Fruit fly (Drosophila melanogaster) whole organism, adult: ENCODE measurements around the gene mus101.

Experiments
- CG12768 ChIP-seq: fragments of 200-800 bp; sonication (Bioruptor generic); optimal IDR thresholded peaks from 2 replicates; lab custom pipeline; 2017; ENCODE audit warnings: missing biosample characterization, missing genetic modification characterization, mild to moderate bottlenecking, moderate library complexity, missing genetic modification reagents
- CG7045 ChIP-seq: fragments of 200-800 bp; sonication (Bioruptor generic); optimal IDR thresholded peaks from 2 replicates; lab custom pipeline; 2017; ENCODE audit warnings: missing biosample characterization, mild to moderate bottlenecking, missing genetic modification characterization
- CG7101 ChIP-seq: fragments of 200-800 bp; sonication (Bioruptor generic); optimal IDR thresholded peaks from 2 replicates; lab custom pipeline; 2018; ENCODE audit warnings: missing biosample characterization, mild to moderate bottlenecking, missing genetic modification characterization, moderate library complexity
- Clk ChIP-seq: fragments of 200-800 bp; sonication (Bioruptor generic); optimal IDR thresholded peaks from 2 replicates; lab custom pipeline; 2017; ENCODE audit warnings: missing biosample characterization, missing genetic modification characterization
- Crg-1 ChIP-seq: fragments of 200-800 bp; sonication (Bioruptor generic); optimal IDR thresholded peaks from 2 replicates; lab custom pipeline; 2016; ENCODE audit warnings: missing biosample characterization, missing genetic modification characterization
- Hr96 ChIP-seq: fragments of 200-800 bp; sonication (Bioruptor generic); optimal IDR thresholded peaks from 2 replicates; lab custom pipeline; 2016; ENCODE audit warnings: missing biosample characterization, missing genetic modification characterization
- Mnt ChIP-seq: fragments of 200-800 bp; sonication (Bioruptor generic); optimal IDR thresholded peaks from 2 replicates; lab custom pipeline; 2016; ENCODE audit warnings: missing biosample characterization, mild to moderate bottlenecking, missing genetic modification characterization
- cnc ChIP-seq, 2 experiments: fragments of >200 bp; optimal IDR thresholded peaks; 2 replicates each; lab custom pipeline; 2017
- kay ChIP-seq: fragments of 200-800 bp; sonication (Bioruptor generic); peaks from one replicate; lab custom pipeline; 2016; ENCODE audit warnings: missing biosample characterization, missing genetic modification characterization, borderline replicate concordance
- ovo ChIP-seq: fragments of 200-800 bp; sonication (Bioruptor generic); optimal IDR thresholded peaks from 2 replicates; lab custom pipeline; 2016; ENCODE audit warnings: missing biosample characterization, missing genetic modification characterization
- toe ChIP-seq: fragments of 200-800 bp; sonication (Bioruptor generic); optimal IDR thresholded peaks from 2 replicates; lab custom pipeline; 2016; ENCODE audit warnings: missing biosample characterization, missing genetic modification characterization

DNA sequence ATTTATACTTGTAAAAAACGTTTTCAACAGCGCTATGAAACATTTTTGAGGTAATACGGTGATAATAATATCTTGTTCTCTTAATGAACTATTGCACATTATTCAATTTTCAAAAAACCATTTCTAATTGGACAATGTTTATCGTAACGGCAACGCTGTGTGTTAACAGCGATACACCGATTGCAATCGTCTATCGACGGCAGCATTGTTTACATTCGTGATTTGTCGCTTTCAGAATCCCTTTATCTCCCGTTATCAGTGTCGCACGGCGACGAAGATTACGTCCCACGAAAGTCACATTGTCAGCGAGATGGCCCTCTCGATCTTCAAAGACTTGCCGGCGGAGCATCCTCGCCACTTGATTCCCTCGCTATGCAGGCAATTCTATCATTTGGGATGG, 15.9 kb downstream of the mus101 start, which contains the start of gene CG11134:
- TF ChIP-seq CG12768 (GFP tag; lab: Kevin White, UChicago) (no peak), Mnt (GFP tag; lab: Kevin White, UChicago) (no peak), CG7045 (GFP tag; lab: Kevin White, UChicago) (no peak), toe (GFP tag; lab: Kevin White, UChicago) (no peak), CG7101 (tag; lab: Kevin White, UChicago) (no peak), ovo (GFP tag; lab: Kevin White, UChicago) (no peak), cnc (optimal IDR thresholded peaks at IDR 0.05; lab: Kevin White, UChicago) (no peak), kay (GFP tag; lab: Kevin White, UChicago) (no peak), Crg-1 (GFP tag; lab: Kevin White, UChicago) (no peak), Hr96 (GFP tag; lab: Kevin White, UChicago) (no peak), Clk (GFP tag; lab: Kevin White, UChicago) (no peak)
